Worm (Caenorhabditis elegans): ENCODE data around the gene C29E4.9.

The C29E4.9 gene

ce11 chrIII:7952077-7952765, 4.6 kb downstream of the C29E4.9 start, which contains the start of gene C29E4.15:
C29E4.15 (plus strand) TSS chrIII:7952623.
- peak; percentile 14 for TF ChIP-seq mep-1 (tag; optimal IDR thresholded peaks at IDR 0.05)
- TF ChIP-seq lsy-2 (tag; optimal IDR thresholded peaks at IDR 0.05): peak; percentile 24
- no peak for TF ChIP-seq tbx-8 (GFP tag; optimal IDR thresholded peaks at IDR 0.05)

ce11 chrIII:7950447-7950846, 6.4 kb downstream of the C29E4.9 start:
- no peak for TF ChIP-seq sem-2 (GFP tag; optimal IDR thresholded peaks at IDR 0.05)
- TF ChIP-seq ceh-39 (tag; optimal IDR thresholded peaks at IDR 0.05): no peak
- no peak for TF ChIP-seq zip-8 (tag; optimal IDR thresholded peaks at IDR 0.05)

ce11 chrIII:7948802-7949201, 8.1 kb downstream of the C29E4.9 start, which contains the start of gene col-90:
col-90 (plus strand) TSS chrIII:7948838.
- TF ChIP-seq elt-3 (tag; optimal IDR thresholded peaks at IDR 0.05) (no peak), hlh-1 (tag; optimal IDR thresholded peaks at IDR 0.05) (no peak), nhr-12 (tag; optimal IDR thresholded peaks at IDR 0.05) (no peak), mep-1 (tag; optimal IDR thresholded peaks at IDR 0.05) (no peak), snpc-4 (tag; optimal IDR thresholded peaks at IDR 0.05) (no peak), nhr-28 (tag; optimal IDR thresholded peaks at IDR 0.05) (no peak), blmp-1 (tag; optimal IDR thresholded peaks at IDR 0.05) (no peak), flh-1 (GFP tag; optimal IDR thresholded peaks at IDR 0.05) (no peak), ceh-43 (GFP tag; optimal IDR thresholded peaks at IDR 0.05) (no peak), M03D4.4 (tag; optimal IDR thresholded peaks at IDR 0.05) (no peak)

DNA sequence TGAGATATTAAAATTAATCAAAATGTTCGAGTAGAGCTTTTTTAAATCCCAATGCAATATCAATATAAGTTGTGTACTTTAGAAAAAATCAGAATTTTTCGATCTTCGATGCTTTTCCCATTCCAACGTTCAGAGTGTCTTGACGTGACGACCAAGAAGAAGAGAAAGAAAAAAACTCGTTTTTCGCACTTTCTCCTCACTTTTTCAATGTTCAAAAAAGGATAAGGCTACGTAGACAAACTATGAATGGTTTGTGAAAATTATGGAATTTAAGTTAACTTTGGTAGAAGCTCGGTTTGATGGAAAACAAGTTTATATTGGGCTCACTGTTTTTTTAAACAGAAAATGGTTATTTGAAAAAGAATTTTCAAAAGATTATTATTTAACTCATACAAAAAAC, 9.2 kb downstream of the C29E4.9 start:
- TF ChIP-seq tbx-8 (GFP tag; optimal IDR thresholded peaks at IDR 0.05) (no peak), snpc-4 (tag; optimal IDR thresholded peaks at IDR 0.05) (no peak), drap-1 (GFP tag; optimal IDR thresholded peaks at IDR 0.05) (no peak), lin-32 (GFP tag; optimal IDR thresholded peaks at IDR 0.05) (no peak), mep-1 (tag; optimal IDR thresholded peaks at IDR 0.05) (no peak), hlh-1 (tag; optimal IDR thresholded peaks at IDR 0.05) (no peak), mls-2 (tag; optimal IDR thresholded peaks at IDR 0.05) (no peak), elt-1 (tag; optimal IDR thresholded peaks at IDR 0.05; ENCODE audit: borderline replicate concordance, insufficient read depth) (no peak), nhr-12 (tag; optimal IDR thresholded peaks at IDR 0.05) (no peak), sem-2 (GFP tag; optimal IDR thresholded peaks at IDR 0.05) (no peak), unc-120 (tag; optimal IDR thresholded peaks at IDR 0.05; ENCODE audit: poor library complexity, severe bottlenecking) (no peak), ztf-11 (tag; optimal IDR thresholded peaks at IDR 0.05) (no peak), ham-2 (GFP tag; optimal IDR thresholded peaks at IDR 0.05) (no peak), mab-5 (tag; optimal IDR thresholded peaks at IDR 0.05) (no peak), M03D4.4 (tag; optimal IDR thresholded peaks at IDR 0.05) (no peak), ceh-39 (tag; optimal IDR thresholded peaks at IDR 0.05) (no peak), bed-3 (GFP tag; optimal IDR thresholded peaks at IDR 0.05) (no peak)

DNA sequence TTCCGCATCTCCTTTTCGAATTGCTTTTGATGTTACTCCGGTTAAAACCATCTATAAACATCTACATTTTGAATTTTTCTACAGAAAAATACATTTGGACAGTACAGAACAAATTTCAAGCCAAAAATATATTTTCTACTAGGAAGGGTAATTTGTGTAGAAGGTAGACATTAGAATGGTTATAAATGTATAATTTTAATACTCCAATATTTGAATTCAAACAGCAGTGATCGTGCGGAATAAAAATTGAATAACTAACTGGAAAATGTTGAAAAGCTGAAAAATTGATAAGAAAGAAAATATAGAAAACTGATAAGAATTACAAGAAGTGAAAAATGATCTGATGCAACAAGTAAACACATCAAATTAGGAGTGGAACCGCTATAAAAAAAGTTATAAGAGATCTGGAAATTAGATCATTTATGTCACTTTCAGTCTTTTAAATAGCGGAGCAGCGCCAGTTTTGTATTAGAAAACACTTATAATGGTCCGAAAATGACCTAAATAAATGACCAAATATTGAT, 9.8 kb downstream of the C29E4.9 start, which contains the start of gene gsto-1:
TSS of gene gsto-1 (minus strand) at position 51 of the 524 bp plus-strand sequence.
- no peak for TF ChIP-seq snpc-4 (tag; optimal IDR thresholded peaks at IDR 0.05)
- TF ChIP-seq nhr-28 (tag; optimal IDR thresholded peaks at IDR 0.05): no peak
- no peak for TF ChIP-seq bed-3 (GFP tag; optimal IDR thresholded peaks at IDR 0.05)

ce11 chrIII:7941417-7941816, 15.4 kb downstream of the C29E4.9 start, which contains the start of gene kle-2:
kle-2 (plus strand) TSS chrIII:7941717.
- TF ChIP-seq hlh-1 (tag; optimal IDR thresholded peaks at IDR 0.05) (no peak), drap-1 (GFP tag; optimal IDR thresholded peaks at IDR 0.05) (no peak), mep-1 (tag; optimal IDR thresholded peaks at IDR 0.05) (no peak), tbx-8 (GFP tag; optimal IDR thresholded peaks at IDR 0.05) (no peak)

ce11 chrIII:7940819-7941218, 16.0 kb downstream of the C29E4.9 start, which contains the start of gene C29E4.12:
C29E4.12 (plus strand) TSS chrIII:7941151.
- no peak for TF ChIP-seq M03D4.4 (tag; optimal IDR thresholded peaks at IDR 0.05)
- TF ChIP-seq ceh-83 (GFP tag; optimal IDR thresholded peaks at IDR 0.05): no peak
- TF ChIP-seq lin-13 (tag; optimal IDR thresholded peaks at IDR 0.05): peak; percentile 16
- no peak for TF ChIP-seq tbx-8 (GFP tag; optimal IDR thresholded peaks at IDR 0.05)
- no peak for TF ChIP-seq elt-1 (tag; optimal IDR thresholded peaks at IDR 0.05; ENCODE audit: borderline replicate concordance, insufficient read depth)
- TF ChIP-seq ham-2 (GFP tag; optimal IDR thresholded peaks at IDR 0.05): no peak
- peak; percentile 28 for TF ChIP-seq hlh-1 (tag; optimal IDR thresholded peaks at IDR 0.05)
- no peak for TF ChIP-seq elt-3 (tag; optimal IDR thresholded peaks at IDR 0.05)
- peak; percentile 76 for TF ChIP-seq nhr-237 (tag; optimal IDR thresholded peaks at IDR 0.05)
- TF ChIP-seq pha-4 (tag; optimal IDR thresholded peaks at IDR 0.05): peak; percentile 61
- TF ChIP-seq ceh-39 (tag; optimal IDR thresholded peaks at IDR 0.05): peak; percentile 52
- TF ChIP-seq lsy-2 (tag; optimal IDR thresholded peaks at IDR 0.05): peak; percentile 81
- TF ChIP-seq ceh-43 (GFP tag; optimal IDR thresholded peaks at IDR 0.05): no peak
- no peak for TF ChIP-seq bed-3 (GFP tag; optimal IDR thresholded peaks at IDR 0.05)
- no peak for TF ChIP-seq sem-2 (GFP tag; optimal IDR thresholded peaks at IDR 0.05)
- TF ChIP-seq unc-120 (tag; optimal IDR thresholded peaks at IDR 0.05; ENCODE audit: poor library complexity, severe bottlenecking): no peak
- TF ChIP-seq mab-5 (tag; optimal IDR thresholded peaks at IDR 0.05): no peak
- peak; percentile 76 for TF ChIP-seq mep-1 (tag; optimal IDR thresholded peaks at IDR 0.05)

Measured in whole organism, mixed stage, embryonic.